Worm (Caenorhabditis elegans) whole organism, young adult: ENCODE data around the gene arf-1.

Experiments
- B0336.3 ChIP-seq: fragments of 200-800 bp; sonication (Bioruptor generic); IDR thresholded peaks from 2 replicates; pipeline ENCODE4 v1.3.6; 2022; ENCODE audit warnings: missing genetic modification characterization, missing compliant biosample characterization
- C17E4.6 ChIP-seq: fragments of 200-800 bp; sonication (Bioruptor generic); IDR thresholded peaks from 2 replicates; pipeline ENCODE4 v1.3.6; 2022; ENCODE audit warnings: missing genetic modification reagents, missing genetic modification characterization, missing compliant biosample characterization
- F33H1.4 ChIP-seq: fragments of 200-800 bp; sonication (Bioruptor generic); IDR thresholded peaks from 2 replicates; pipeline ENCODE4 v1.3.6; 2022; ENCODE audit warnings: missing genetic modification reagents, missing genetic modification characterization, missing compliant biosample characterization
- F37B4.10 ChIP-seq: fragments of 200-800 bp; sonication (Bioruptor generic); IDR thresholded peaks from 2 replicates; pipeline ENCODE4 v1.3.6; 2022; ENCODE audit warnings: missing genetic modification characterization, missing compliant biosample characterization
- T07F8.4 ChIP-seq: sonication (generic microtip); optimal IDR thresholded peaks from 2 replicates; lab custom pipeline; 2016; ENCODE audit warnings: mild to moderate bottlenecking, missing genetic modification characterization, moderate library complexity, missing compliant biosample characterization
- Y67H2A.10 ChIP-seq: fragments of 200-800 bp; sonication (Bioruptor generic); conservative IDR thresholded peaks from 2 replicates; pipeline ENCODE4 v1.3.6; 2022; ENCODE audit warnings: missing genetic modification reagents, missing genetic modification characterization, missing compliant biosample characterization
- ZK185.1 ChIP-seq: sonication (generic microtip); optimal IDR thresholded peaks from 2 replicates; lab custom pipeline; 2016; ENCODE audit warnings: mild to moderate bottlenecking, missing genetic modification characterization, missing compliant biosample characterization; ENCODE audit not compliant: poor library complexity, severe bottlenecking
- ama-1 ChIP-seq, 3 experiments: fragments of 150-350 bp in 1 of 3; sonication (generic microtip) in 2 of 3; optimal IDR thresholded peaks; 2 replicates each; lab custom pipeline; 2014 to 2018; ENCODE audit warnings: missing biosample characterization in 2 of 3, missing genetic modification characterization in 2 of 3, missing genetic modification reagents in 2 of 3
- atf-7 ChIP-seq: sonication (generic microtip); optimal IDR thresholded peaks from 2 replicates; lab custom pipeline; 2017; ENCODE audit warnings: mild to moderate bottlenecking, missing genetic modification characterization, missing compliant biosample characterization
- athp-1 ChIP-seq: sonication (generic microtip); optimal IDR thresholded peaks from 2 replicates; lab custom pipeline; 2017; ENCODE audit warnings: mild to moderate bottlenecking, missing genetic modification characterization, missing compliant biosample characterization
- attf-3 ChIP-seq: fragments of 200-800 bp; sonication (Bioruptor generic); conservative IDR thresholded peaks from 2 replicates; pipeline ENCODE4 v1.3.6; 2022; ENCODE audit warnings: missing genetic modification reagents, missing genetic modification characterization, missing compliant biosample characterization
- attf-6 ChIP-seq: fragments of 200-800 bp; sonication (Bioruptor generic); IDR thresholded peaks from 2 replicates; pipeline ENCODE4 v1.3.6; 2022; ENCODE audit warnings: missing genetic modification reagents, missing genetic modification characterization, missing compliant biosample characterization
- cebp-1 ChIP-seq, 2 experiments: fragments of 200-800 bp in 1 of 2; sonication (Bioruptor generic) in 1 of 2; sonication (generic microtip) in 1 of 2; IDR thresholded peaks in 1 of 2; optimal IDR thresholded peaks in 1 of 2; 2 replicates each; pipeline versions ENCODE4 v1.3.6 to Lab custom; 2017 to 2022; ENCODE audit warnings: missing compliant biosample characterization in 2 of 2, missing genetic modification characterization in 2 of 2, mild to moderate bottlenecking in 1 of 2, missing genetic modification reagents in 1 of 2, moderate library complexity in 1 of 2
- ceh-27 ChIP-seq: fragments of 200-800 bp; sonication (Bioruptor generic); optimal IDR thresholded peaks from 2 replicates; lab custom pipeline; 2018; ENCODE audit warnings: mild to moderate bottlenecking, missing genetic modification characterization, moderate library complexity, missing compliant biosample characterization
- ceh-58 ChIP-seq: fragments of 200-800 bp; sonication (Bioruptor generic); IDR thresholded peaks from 2 replicates; pipeline ENCODE4 v1.3.6; 2022; ENCODE audit warnings: missing genetic modification characterization, missing compliant biosample characterization
- die-1 ChIP-seq: sonication (generic microtip); optimal IDR thresholded peaks from 2 replicates; lab custom pipeline; 2016; ENCODE audit warnings: missing genotype, mild to moderate bottlenecking, missing genetic modification characterization, missing compliant biosample characterization
- dox-1 ChIP-seq: fragments of 200-800 bp; sonication (Bioruptor generic); IDR thresholded peaks from 2 replicates; pipeline ENCODE4 v1.3.6; 2022; ENCODE audit warnings: missing genetic modification reagents, missing genetic modification characterization, missing compliant biosample characterization
- hlh-12 ChIP-seq: sonication (generic microtip); optimal IDR thresholded peaks from 2 replicates; lab custom pipeline; 2016; ENCODE audit warnings: missing genetic modification characterization, missing compliant biosample characterization
- hrde-1 ChIP-seq: sonication (generic microtip); optimal IDR thresholded peaks from 2 replicates; lab custom pipeline; 2016; ENCODE audit warnings: missing genetic modification characterization, mild to moderate bottlenecking, missing compliant biosample characterization, moderate library complexity, missing genotype, missing genetic modification reagents, borderline replicate concordance
- lsl-1 ChIP-seq: fragments of 200-800 bp; sonication (Bioruptor generic); optimal IDR thresholded peaks from 2 replicates; lab custom pipeline; 2018; ENCODE audit warnings: mild to moderate bottlenecking, missing genetic modification characterization, moderate library complexity, missing compliant biosample characterization
- lsy-27 ChIP-seq: sonication (generic microtip); optimal IDR thresholded peaks from 2 replicates; lab custom pipeline; 2017; ENCODE audit warnings: missing genetic modification characterization, mild to moderate bottlenecking, missing compliant biosample characterization, antibody characterized with exemption, missing genotype, borderline replicate concordance; ENCODE audit not compliant: insufficient read depth
- madf-6 ChIP-seq: fragments of 200-800 bp; sonication (Bioruptor generic); IDR thresholded peaks from 2 replicates; pipeline ENCODE4 v1.3.6; 2022; ENCODE audit warnings: missing genetic modification reagents, missing genetic modification characterization, missing compliant biosample characterization
- mel-28 ChIP-seq: sonication (generic microtip); optimal IDR thresholded peaks from 2 replicates; lab custom pipeline; 2016; ENCODE audit warnings: borderline replicate concordance, mild to moderate bottlenecking, missing genetic modification characterization, missing compliant biosample characterization
- mes-4 ChIP-seq: sonication (generic microtip); optimal IDR thresholded peaks from 2 replicates; lab custom pipeline; 2016; ENCODE audit warnings: missing genotype, missing genetic modification characterization, missing compliant biosample characterization
- nfyb-1 ChIP-seq: fragments of 200-800 bp; sonication (Bioruptor generic); IDR thresholded peaks from 2 replicates; pipeline ENCODE4 v1.3.6; 2022; ENCODE audit warnings: missing genetic modification reagents, missing genetic modification characterization, missing compliant biosample characterization
- nhr-90 ChIP-seq: sonication (generic microtip); optimal IDR thresholded peaks from 2 replicates; lab custom pipeline; 2016; ENCODE audit warnings: missing genotype, mild to moderate bottlenecking, missing genetic modification characterization, missing compliant biosample characterization
- rpc-1 ChIP-seq, 2 experiments: fragments of 150-350 bp in 1 of 2; sonication (generic microtip) in 1 of 2; optimal IDR thresholded peaks; 2 replicates each; lab custom pipeline; 2014 to 2018; ENCODE audit warnings: missing biosample characterization in 1 of 2, missing genetic modification characterization in 1 of 2, missing genetic modification reagents in 1 of 2, missing genotype in 1 of 2
- sdz-38 ChIP-seq: sonication (generic microtip); optimal IDR thresholded peaks from 2 replicates; lab custom pipeline; 2016; ENCODE audit warnings: missing genotype, missing genetic modification characterization, missing compliant biosample characterization
- snpc-1.3 ChIP-seq: sonication (generic microtip); optimal IDR thresholded peaks from 2 replicates; lab custom pipeline; 2017; ENCODE audit warnings: missing genetic modification characterization, mild to moderate bottlenecking, missing compliant biosample characterization, antibody characterized with exemption, moderate library complexity, missing genotype, missing genetic modification reagents; ENCODE audit not compliant: insufficient read depth
- tbx-9 ChIP-seq: sonication (generic microtip); optimal IDR thresholded peaks from 2 replicates; lab custom pipeline; 2016; ENCODE audit warnings: borderline replicate concordance, missing genetic modification characterization, inconsistent platforms, missing compliant biosample characterization
- tlf-1 ChIP-seq: fragments of 200-800 bp; sonication (Bioruptor generic); optimal IDR thresholded peaks from 2 replicates; lab custom pipeline; 2018; ENCODE audit warnings: mild to moderate bottlenecking, missing genetic modification characterization, missing compliant biosample characterization
- unc-130 ChIP-seq: sonication (generic microtip); optimal IDR thresholded peaks from 2 replicates; lab custom pipeline; 2016; ENCODE audit warnings: missing genetic modification reagents, missing genetic modification characterization, missing compliant biosample characterization
- xnd-1 ChIP-seq: sonication (generic microtip); optimal IDR thresholded peaks from 2 replicates; lab custom pipeline; 2016; ENCODE audit warnings: missing genotype, missing genetic modification reagents, missing genetic modification characterization, missing compliant biosample characterization
- zim-3 ChIP-seq: sonication (generic microtip); optimal IDR thresholded peaks from 2 replicates; lab custom pipeline; 2017; ENCODE audit warnings: mild to moderate bottlenecking, missing genetic modification characterization, moderate library complexity, missing compliant biosample characterization
- ztf-18 ChIP-seq: sonication (generic microtip); optimal IDR thresholded peaks from 2 replicates; lab custom pipeline; 2016; ENCODE audit warnings: missing genotype, mild to moderate bottlenecking, missing genetic modification characterization, missing compliant biosample characterization
- ztf-22 ChIP-seq: fragments of 200-800 bp; sonication (Bioruptor generic); optimal IDR thresholded peaks from 2 replicates; lab custom pipeline; 2018; ENCODE audit warnings: mild to moderate bottlenecking, missing genetic modification characterization, moderate library complexity, missing compliant biosample characterization

The arf-1 gene

DNA sequence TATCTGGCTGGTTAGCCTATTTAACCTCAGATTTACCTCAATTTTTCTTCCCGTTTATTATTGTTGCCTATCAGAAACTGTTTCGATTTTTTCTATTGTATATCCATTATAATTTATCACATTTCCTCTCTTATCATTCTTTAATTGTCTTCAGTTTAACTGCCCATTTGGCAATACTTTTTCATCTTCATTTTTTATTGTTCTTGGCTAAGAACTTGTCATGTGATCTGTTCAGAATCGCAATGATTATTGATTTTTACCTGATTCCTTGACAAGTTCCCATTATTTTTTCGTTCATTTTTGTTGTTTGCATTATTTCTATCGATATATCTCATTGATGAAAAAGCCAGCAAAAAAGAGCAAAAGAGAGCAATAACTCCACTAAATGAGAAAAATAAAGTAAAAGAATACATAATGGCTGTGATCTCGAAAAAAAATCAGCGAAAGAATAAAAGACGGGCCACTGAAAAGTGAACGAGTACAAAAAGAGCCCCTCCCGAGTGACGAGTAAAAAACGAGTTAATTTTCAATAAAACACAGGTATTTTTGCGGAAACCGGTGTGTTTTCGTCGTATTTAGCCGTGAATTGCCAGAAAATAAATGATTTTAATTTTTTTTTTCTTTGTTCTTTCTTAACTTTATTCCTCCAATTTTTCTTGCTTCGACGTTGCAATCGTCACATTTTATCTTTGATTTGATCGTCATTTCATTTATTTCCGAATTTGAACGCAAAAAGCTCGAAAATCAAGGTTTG is at the start of gene arf-1:
arf-1 (plus strand) TSS at position 657 of the 754 bp plus-strand sequence.
- TF ChIP-seq ama-1 (optimal IDR thresholded peaks at IDR 0.05; lab: Kevin White, UChicago) (peak; percentile 11), ama-1 (GFP tag; optimal IDR thresholded peaks at IDR 0.05; lab: Kevin White, UChicago) (peak in 1 of 2 experiments; percentile 84), tlf-1 (GFP tag; lab: Kevin White, UChicago) (peak; percentile 30), B0336.3 (GFP tag; lab: Robert Waterston, UW) (peak; percentile 84), hlh-12 (tag; lab: Kevin White, UChicago) (no peak), ceh-58 (GFP tag; lab: Robert Waterston, UW) (no peak), attf-6 (GFP tag; lab: Robert Waterston, UW) (no peak), ztf-22 (GFP tag; lab: Kevin White, UChicago) (no peak)

DNA sequence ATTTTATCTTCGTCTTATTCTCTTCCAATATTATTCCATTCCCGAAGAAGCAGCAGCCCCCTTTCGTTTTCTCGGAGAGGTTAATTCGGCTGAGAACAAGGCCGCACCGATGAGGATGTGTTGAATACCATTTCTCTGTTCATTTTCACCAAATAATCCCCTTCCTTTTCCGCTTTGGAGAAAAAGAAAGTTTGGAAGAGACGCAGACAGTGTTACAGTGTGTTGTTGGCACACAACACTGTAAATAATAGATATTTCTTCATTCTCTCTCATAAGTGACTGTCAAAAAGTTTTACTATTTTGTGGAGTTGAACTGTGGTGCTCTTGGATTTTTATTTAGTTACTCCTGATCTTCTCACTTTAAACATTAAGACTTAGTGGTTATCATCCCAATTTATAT is 49.4 kb upstream of the arf-1 start:
- TF ChIP-seq cebp-1 (GFP tag; IDR thresholded peaks at IDR 0.05; lab: Robert Waterston, UW) (no peak), cebp-1 (tag; optimal IDR thresholded peaks at IDR 0.05; lab: Kevin White, UChicago) (no peak), nhr-90 (no peak), mel-28 (tag; lab: Kevin White, UChicago) (no peak), xnd-1 (tag; lab: Kevin White, UChicago) (no peak), attf-3 (no peak), nfyb-1 (GFP tag; lab: Robert Waterston, UW) (no peak), C17E4.6 (no peak), snpc-1.3 (tag; lab: Kevin White, UChicago) (no peak), Y67H2A.10 (GFP tag; lab: Robert Waterston, UW) (no peak), atf-7 (no peak), ZK185.1 (tag; lab: Kevin White, UChicago) (no peak), lsy-27 (tag; lab: Kevin White, UChicago) (no peak), ama-1 (optimal IDR thresholded peaks at IDR 0.05; lab: Kevin White, UChicago) (no peak), ama-1 (GFP tag; optimal IDR thresholded peaks at IDR 0.05; lab: Kevin White, UChicago) (no peak), zim-3 (tag; lab: Kevin White, UChicago) (no peak), F37B4.10 (GFP tag; lab: Robert Waterston, UW) (no peak), ztf-18 (tag; lab: Kevin White, UChicago) (no peak), dox-1 (GFP tag; lab: Robert Waterston, UW) (no peak), T07F8.4 (tag; lab: Kevin White, UChicago) (no peak), lsl-1 (GFP tag; lab: Kevin White, UChicago) (no peak), mes-4 (tag; lab: Kevin White, UChicago) (no peak)

DNA sequence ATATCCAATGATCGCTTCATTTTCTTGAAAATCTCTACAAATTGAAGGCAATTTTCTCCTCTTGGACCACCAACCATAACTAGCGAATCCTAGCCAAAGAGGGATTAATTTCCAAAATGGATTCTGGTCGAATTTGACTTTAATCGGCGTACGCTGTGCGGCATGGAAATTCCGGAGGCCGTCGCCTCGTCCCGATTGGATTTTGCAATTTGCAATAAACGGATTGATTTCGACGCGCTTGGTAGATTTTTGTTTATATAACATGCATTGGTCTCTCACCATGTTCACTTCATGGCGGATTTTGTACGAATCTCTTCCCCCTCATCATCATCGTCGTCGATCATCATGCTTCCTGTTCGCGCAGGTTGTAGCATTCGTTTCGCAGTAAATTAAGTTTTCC is 49.0 kb upstream of the arf-1 start:
- TF ChIP-seq zim-3 (tag; lab: Kevin White, UChicago) (no peak), hrde-1 (tag; lab: Kevin White, UChicago) (no peak), rpc-1 (optimal IDR thresholded peaks at IDR 0.05; lab: Kevin White, UChicago) (no peak), rpc-1 (tag; optimal IDR thresholded peaks at IDR 0.05; lab: Kevin White, UChicago) (no peak), die-1 (tag; lab: Kevin White, UChicago) (no peak), unc-130 (GFP tag; lab: Kevin White, UChicago) (no peak), xnd-1 (tag; lab: Kevin White, UChicago) (no peak), mes-4 (tag; lab: Kevin White, UChicago) (no peak), madf-6 (GFP tag; lab: Robert Waterston, UW) (no peak), T07F8.4 (tag; lab: Kevin White, UChicago) (no peak), athp-1 (tag; lab: Kevin White, UChicago) (no peak), nhr-90 (no peak), ceh-58 (GFP tag; lab: Robert Waterston, UW) (no peak), Y67H2A.10 (GFP tag; lab: Robert Waterston, UW) (no peak), F33H1.4 (GFP tag; lab: Robert Waterston, UW) (no peak), ztf-18 (tag; lab: Kevin White, UChicago) (no peak), sdz-38 (tag; lab: Kevin White, UChicago) (no peak), tbx-9 (no peak), ceh-27 (no peak)
